Worm (Caenorhabditis elegans) whole organism, L1 larva: ENCODE results near the gene ham-1.
"Not testable (repeated sequence)": the region's sequence is repeated elsewhere in the genome, so short reads cannot be mapped to it uniquely, and the experiment has no call there.

Experiments
- C16A3.4 ChIP-seq: fragments of 150-350 bp; optimal IDR thresholded peaks from 2 replicates; lab custom pipeline; 2014; ENCODE audit warnings: missing biosample characterization, missing genetic modification characterization
- C34B4.2 ChIP-seq: sonication (generic microtip); optimal IDR thresholded peaks from 2 replicates; lab custom pipeline; 2017; ENCODE audit warnings: mild to moderate bottlenecking, missing genetic modification characterization, missing compliant biosample characterization
- alr-1 ChIP-seq: fragments of 200-800 bp; sonication (Bioruptor generic); optimal IDR thresholded peaks from 2 replicates; lab custom pipeline; 2018; ENCODE audit warnings: borderline replicate concordance, mild to moderate bottlenecking, missing genetic modification characterization, missing compliant biosample characterization
- aly-2 ChIP-seq: fragments of 150-350 bp; optimal IDR thresholded peaks from 2 replicates; lab custom pipeline; 2014; ENCODE audit warnings: missing biosample characterization, missing genetic modification characterization
- ama-1 ChIP-seq: fragments of 150-350 bp; optimal IDR thresholded peaks from 2 replicates; lab custom pipeline; 2014
- blmp-1 ChIP-seq: fragments of 150-350 bp; optimal IDR thresholded peaks from 2 replicates; lab custom pipeline; 2014; ENCODE audit warnings: missing biosample characterization, missing genetic modification characterization
- dpl-1 ChIP-seq, 3 experiments: fragments of 150-350 bp in 2 of 3; sonication (generic microtip) in 1 of 3; optimal IDR thresholded peaks; 2 replicates each; lab custom pipeline; 2014 to 2017; ENCODE audit warnings: missing biosample characterization in 3 of 3, missing genetic modification characterization in 3 of 3, missing genetic modification reagents in 3 of 3
- egl-13 ChIP-seq: sonication (generic microtip); optimal IDR thresholded peaks from 2 replicates; lab custom pipeline; 2016; ENCODE audit warnings: missing genotype, missing genetic modification reagents, missing genetic modification characterization, missing compliant biosample characterization
- egl-27 ChIP-seq, 2 experiments: fragments of 150-350 bp in 1 of 2; sonication (generic microtip); optimal IDR thresholded peaks; 3 replicates each; lab custom pipeline; 2017 to 2018; ENCODE audit warnings: missing biosample characterization in 2 of 2, missing genetic modification characterization in 2 of 2, missing genetic modification reagents in 2 of 2
- fkh-10 ChIP-seq: sonication (generic microtip); optimal IDR thresholded peaks from 2 replicates; lab custom pipeline; 2017; ENCODE audit warnings: missing biosample characterization, missing genetic modification reagents, missing genetic modification characterization
- fos-1 ChIP-seq: fragments of 150-350 bp; optimal IDR thresholded peaks from 2 replicates; lab custom pipeline; 2014; ENCODE audit warnings: missing biosample characterization, missing genetic modification characterization
- hlh-17 ChIP-seq: fragments of 200-800 bp; sonication (Bioruptor generic); optimal IDR thresholded peaks from 2 replicates; lab custom pipeline; 2018; ENCODE audit warnings: missing genetic modification characterization, mild to moderate bottlenecking, missing compliant biosample characterization, moderate library complexity, borderline replicate concordance
- hlh-4 ChIP-seq: sonication (generic microtip); optimal IDR thresholded peaks from 2 replicates; lab custom pipeline; 2016; ENCODE audit warnings: mild to moderate bottlenecking, missing genetic modification characterization, missing compliant biosample characterization
- irx-1 ChIP-seq: sonication (generic microtip); optimal IDR thresholded peaks from 2 replicates; lab custom pipeline; 2016; ENCODE audit warnings: missing genetic modification characterization, missing compliant biosample characterization
- lin-13 ChIP-seq: fragments of 150-350 bp; optimal IDR thresholded peaks from 2 replicates; lab custom pipeline; 2014; ENCODE audit warnings: missing biosample characterization, missing genetic modification reagents, missing genetic modification characterization
- lin-14 ChIP-seq: fragments of 200-800 bp; sonication (Bioruptor generic); optimal IDR thresholded peaks from 2 replicates; lab custom pipeline; 2018; ENCODE audit warnings: mild to moderate bottlenecking, missing genetic modification characterization, moderate library complexity, missing compliant biosample characterization
- lin-35 ChIP-seq, 2 experiments: fragments of 150-350 bp; optimal IDR thresholded peaks; 2 replicates each; lab custom pipeline; 2014; ENCODE audit warnings: missing biosample characterization in 2 of 2, missing genetic modification characterization in 2 of 2, missing genetic modification reagents in 2 of 2
- lin-39 ChIP-seq: fragments of 150-350 bp; optimal IDR thresholded peaks from 2 replicates; lab custom pipeline; 2014; ENCODE audit warnings: missing biosample characterization, missing genetic modification reagents, missing genetic modification characterization
- lsy-2 ChIP-seq, 2 experiments: fragments of 150-350 bp; optimal IDR thresholded peaks; 2 replicates each; lab custom pipeline; 2014; ENCODE audit warnings: missing biosample characterization in 2 of 2, missing genetic modification characterization in 2 of 2
- mdl-1 ChIP-seq, 2 experiments: fragments of 150-350 bp; optimal IDR thresholded peaks; 2 replicates each; lab custom pipeline; 2014 to 2017; ENCODE audit warnings: missing biosample characterization in 2 of 2, missing genetic modification characterization in 2 of 2, inconsistent platforms in 1 of 2
- mef-2 ChIP-seq: fragments of 150-350 bp; optimal IDR thresholded peaks from 2 replicates; lab custom pipeline; 2014; ENCODE audit warnings: missing biosample characterization, missing genetic modification characterization
- mep-1 ChIP-seq: fragments of 150-350 bp; optimal IDR thresholded peaks from 2 replicates; lab custom pipeline; 2014; ENCODE audit warnings: missing biosample characterization, missing genetic modification characterization
- nhr-11 ChIP-seq: fragments of 150-350 bp; optimal IDR thresholded peaks from 2 replicates; lab custom pipeline; 2014; ENCODE audit warnings: missing biosample characterization, missing genetic modification characterization
- nhr-19 ChIP-seq: fragments of 200-800 bp; sonication (Bioruptor generic); conservative IDR thresholded peaks from 2 replicates; pipeline ENCODE4 v1.3.6; 2022; ENCODE audit warnings: missing genetic modification characterization, missing compliant biosample characterization
- nhr-20 ChIP-seq: sonication (generic microtip); optimal IDR thresholded peaks from 2 replicates; lab custom pipeline; 2016; ENCODE audit warnings: mild to moderate bottlenecking, missing genetic modification characterization, missing compliant biosample characterization
- nhr-76 ChIP-seq: sonication (generic microtip); optimal IDR thresholded peaks from 2 replicates; lab custom pipeline; 2017; ENCODE audit warnings: missing biosample characterization, missing genetic modification characterization
- nhr-84 ChIP-seq: sonication (generic microtip); optimal IDR thresholded peaks from 2 replicates; lab custom pipeline; 2017; ENCODE audit warnings: missing biosample characterization, missing genetic modification characterization
- pax-3 ChIP-seq: fragments of 200-800 bp; sonication (Bioruptor generic); optimal IDR thresholded peaks from 2 replicates; lab custom pipeline; 2018; ENCODE audit warnings: mild to moderate bottlenecking, missing genetic modification characterization, moderate library complexity, missing compliant biosample characterization
- snpc-4 ChIP-seq: fragments of 150-350 bp; optimal IDR thresholded peaks from 2 replicates; lab custom pipeline; 2014; ENCODE audit warnings: missing biosample characterization, missing genetic modification characterization
- tbx-2 ChIP-seq: sonication (generic microtip); optimal IDR thresholded peaks from 2 replicates; lab custom pipeline; 2016; ENCODE audit warnings: missing genetic modification characterization, missing compliant biosample characterization
- unc-30 ChIP-seq: sonication (generic microtip); optimal IDR thresholded peaks from 2 replicates; lab custom pipeline; 2017; ENCODE audit warnings: missing biosample characterization, missing genetic modification characterization
- xbp-1 ChIP-seq: sonication (generic microtip); optimal IDR thresholded peaks from 2 replicates; lab custom pipeline; 2016; ENCODE audit warnings: missing genetic modification characterization, missing compliant biosample characterization
- ztf-11 ChIP-seq, 2 experiments: sonication (generic microtip); optimal IDR thresholded peaks; 2 replicates each; lab custom pipeline; 2016 to 2017; ENCODE audit warnings: missing genetic modification characterization in 2 of 2, missing biosample characterization in 1 of 2, missing compliant biosample characterization in 1 of 2

ham-1 gene

DNA sequence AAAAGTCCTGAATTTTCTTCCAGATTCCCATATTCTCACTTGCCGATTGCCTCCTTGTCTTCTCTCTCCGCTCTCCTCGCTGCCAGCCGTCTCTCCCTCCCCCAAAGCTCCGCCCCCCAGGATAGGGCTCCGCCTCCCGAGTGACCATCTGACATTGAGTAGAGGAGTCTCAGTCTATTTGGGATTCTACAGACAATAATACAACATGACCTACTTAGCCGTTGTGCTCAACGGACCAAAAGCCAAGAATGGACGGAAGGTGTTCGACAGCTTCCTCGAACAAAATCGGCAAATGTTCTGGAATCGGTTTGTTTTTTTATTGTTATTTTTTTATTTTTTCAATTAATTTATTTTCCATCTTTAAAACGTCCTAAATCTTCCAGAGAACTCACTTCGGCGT lies at the start of gene ham-1:
Gene ham-1, plus strand, starts transcription at position 173 of the 400 bp plus-strand sequence.
- TF ChIP-seq nhr-84 (tag; lab: Kevin White, UChicago), result no peak
- no peak for TF ChIP-seq fos-1 (tag; lab: Kevin White, UChicago)

ce11 chrIV:12495196-12495595 lies 46.8 kb upstream of the ham-1 start, which contains the start of gene sru-20:
Gene sru-20, plus strand, starts transcription at chrIV:12495496.
- no peak for TF ChIP-seq ama-1 (lab: Kevin White, UChicago)
- no peak for TF ChIP-seq xbp-1 (tag; lab: Kevin White, UChicago)
- TF ChIP-seq C16A3.4 (tag; lab: Kevin White, UChicago), result no peak
- TF ChIP-seq alr-1, result no peak
- no peak for TF ChIP-seq lin-13
- no peak for TF ChIP-seq nhr-19
- TF ChIP-seq nhr-76, result no peak
- no peak for TF ChIP-seq irx-1 (tag; lab: Kevin White, UChicago)
- no peak for TF ChIP-seq tbx-2 (tag; lab: Kevin White, UChicago)
- no peak for TF ChIP-seq unc-30
- TF ChIP-seq fkh-10 (GFP tag; lab: Kevin White, UChicago), result no peak
- TF ChIP-seq nhr-11 (tag; lab: Kevin White, UChicago), result no peak
- TF ChIP-seq pax-3 (tag; lab: Kevin White, UChicago), result no peak
- no peak for TF ChIP-seq mef-2 (tag; lab: Kevin White, UChicago)
- TF ChIP-seq lin-39, result no peak

DNA sequence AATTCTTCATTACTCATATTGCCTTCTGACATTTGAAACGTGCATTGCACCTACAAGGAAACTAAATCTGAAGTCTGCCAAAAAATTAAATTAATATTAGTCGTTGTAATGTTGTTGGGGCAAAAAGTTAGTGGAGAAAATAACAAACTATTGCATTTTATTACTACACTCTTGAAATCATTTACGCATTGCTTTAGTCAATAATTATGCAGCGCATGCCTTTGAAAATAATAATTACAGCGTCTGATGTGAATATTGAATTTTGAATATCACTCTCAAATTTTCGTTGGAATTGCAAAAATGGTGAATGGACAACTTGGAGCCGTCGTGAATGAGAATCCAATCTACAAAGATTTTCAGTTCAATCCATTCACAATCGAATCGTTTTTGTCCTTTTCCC lies 43.7 kb upstream of the ham-1 start, which contains the start of gene sru-19:
Gene sru-19, plus strand, starts transcription at position 301 of the 400 bp plus-strand sequence.
- TF ChIP-seq egl-27 (tag; optimal IDR thresholded peaks at IDR 0.05; lab: Kevin White, UChicago), result no peak
- TF ChIP-seq lin-13, result no peak
- no peak for TF ChIP-seq fos-1 (tag; lab: Kevin White, UChicago)
- TF ChIP-seq nhr-76, result no peak
- TF ChIP-seq, all 84 proteins: peak for 0

- TF ChIP-seq C16A3.4 (tag; lab: Kevin White, UChicago), result no peak
- TF ChIP-seq lsy-2 (tag; optimal IDR thresholded peaks at IDR 0.05; lab: Kevin White, UChicago), result no peak
- TF ChIP-seq nhr-76, result no peak
- no peak for TF ChIP-seq mdl-1 (tag; optimal IDR thresholded peaks at IDR 0.05; lab: Kevin White, UChicago)
- no peak for TF ChIP-seq nhr-84 (tag; lab: Kevin White, UChicago)
- TF ChIP-seq aly-2 (tag; lab: Kevin White, UChicago), result no peak
- TF ChIP-seq mep-1 (tag; lab: Kevin White, UChicago), result no peak
Measured at ce11 chrIV:12501956-12502355, 40.0 kb upstream of the ham-1 start, which contains the start of gene sru-18. Gene sru-18, plus strand, starts transcription at chrIV:12502256.

DNA sequence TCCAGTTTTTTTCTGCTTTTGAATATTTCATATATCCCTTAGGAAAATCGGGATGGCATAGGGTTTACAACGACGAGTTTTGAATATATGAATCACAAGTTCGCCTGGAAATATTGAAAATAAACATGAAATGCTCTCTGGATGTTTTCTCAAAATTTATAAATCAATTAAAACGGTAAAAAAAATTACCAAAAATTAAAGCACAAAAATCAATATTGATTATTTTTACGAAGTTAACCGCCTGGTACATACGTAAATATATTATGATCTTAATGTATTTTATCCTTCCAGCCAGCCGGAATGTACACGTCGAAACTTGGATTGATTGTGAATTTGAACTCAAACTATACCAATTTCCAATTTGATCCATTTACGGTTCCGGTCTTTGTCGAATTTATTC lies 36.6 kb upstream of the ham-1 start, which contains the start of gene sru-17:
Gene sru-17, plus strand, starts transcription at position 301 of the 400 bp plus-strand sequence.
- not testable (repeated sequence) for TF ChIP-seq egl-13; pax-3 (tag; lab: Kevin White, UChicago); dpl-1 (GFP tag; optimal IDR thresholded peaks at IDR 0.05; lab: Kevin White, UChicago)

- no peak for TF ChIP-seq hlh-17 (GFP tag; lab: Kevin White, UChicago)
- no peak for TF ChIP-seq ztf-11 (tag; optimal IDR thresholded peaks at IDR 0.05; lab: Kevin White, UChicago)
- no peak for TF ChIP-seq lin-35 (GFP tag; optimal IDR thresholded peaks at IDR 0.05; lab: Kevin White, UChicago)
- no peak for TF ChIP-seq C34B4.2 (tag; lab: Kevin White, UChicago)
- TF ChIP-seq blmp-1 (tag; lab: Kevin White, UChicago), result no peak
- TF ChIP-seq hlh-4 (tag; lab: Kevin White, UChicago), result no peak
- no peak for TF ChIP-seq lin-14 (GFP tag; lab: Kevin White, UChicago)
- no peak for TF ChIP-seq nhr-20 (tag; lab: Kevin White, UChicago)
- no peak for TF ChIP-seq snpc-4
Measured at ce11 chrIV:12520150-12520549, 21.8 kb upstream of the ham-1 start, which contains the start of gene tsp-4. Gene tsp-4, minus strand, starts transcription at chrIV:12520250.
